Fruit fly (Drosophila melanogaster) whole organism, embryonic: ENCODE data around the gene CG4438.

Experiments used
- Antp ChIP-seq: fragments of 200-800 bp; sonication (Bioruptor generic); optimal IDR thresholded peaks from 3 replicates; lab custom pipeline; 2016; ENCODE audit warnings: missing biosample characterization, missing genetic modification characterization
- Atf3 ChIP-seq: fragments of 200-800 bp; sonication (Bioruptor generic); optimal IDR thresholded peaks from 3 replicates; lab custom pipeline; 2016; ENCODE audit warnings: missing biosample characterization, missing genetic modification characterization
- BEAF-32 ChIP-seq: fragments of 200-800 bp; sonication (Bioruptor generic); optimal IDR thresholded peaks from 3 replicates; lab custom pipeline; 2017; ENCODE audit warnings: missing biosample characterization, missing genetic modification characterization, mild to moderate bottlenecking, moderate library complexity, missing genetic modification reagents
- CG10274 ChIP-seq: fragments of 200-800 bp; sonication (Bioruptor generic); optimal IDR thresholded peaks from 3 replicates; lab custom pipeline; 2017; ENCODE audit warnings: missing biosample characterization, mild to moderate bottlenecking, missing genetic modification characterization
- CG10959 ChIP-seq: fragments of 200-800 bp; sonication (Bioruptor generic); IDR thresholded peaks from 2 replicates; pipeline ENCODE4 v1.3.6; 2022; ENCODE audit warnings: missing biosample characterization, missing genetic modification characterization
- CG10979 ChIP-seq: fragments of 200-800 bp; sonication (Bioruptor generic); optimal IDR thresholded peaks from 2 replicates; lab custom pipeline; 2018; ENCODE audit warnings: missing biosample characterization, mild to moderate bottlenecking, missing genetic modification characterization, moderate library complexity
- CG11504 ChIP-seq: fragments of 200-800 bp; sonication (Bioruptor generic); optimal IDR thresholded peaks from 3 replicates; lab custom pipeline; 2019; ENCODE audit warnings: missing biosample characterization, mild to moderate bottlenecking, missing genetic modification characterization, moderate library complexity
- CG12299 ChIP-seq: fragments of 200-800 bp; sonication (Bioruptor generic); optimal IDR thresholded peaks from 2 replicates; lab custom pipeline; 2018; ENCODE audit warnings: missing biosample characterization, mild to moderate bottlenecking, missing genetic modification characterization
- CG13624 ChIP-seq: fragments of 200-800 bp; sonication (Bioruptor generic); optimal IDR thresholded peaks from 2 replicates; lab custom pipeline; 2016; ENCODE audit warnings: missing biosample characterization, missing genetic modification characterization
- CG14667 ChIP-seq: fragments of 200-800 bp; sonication (Bioruptor generic); IDR thresholded peaks from 2 replicates; pipeline ENCODE4 v1.3.6; 2022; ENCODE audit warnings: missing biosample characterization, missing genetic modification characterization
- CG14860 ChIP-seq: fragments of 200-800 bp; sonication (Bioruptor generic); IDR thresholded peaks from 3 replicates; pipeline ENCODE4 v1.3.6; 2022; ENCODE audit warnings: missing biosample characterization, missing genetic modification characterization; ENCODE audit not compliant: partially characterized antibody
- CG15514 ChIP-seq: fragments of 200-800 bp; sonication (Bioruptor generic); optimal IDR thresholded peaks from 3 replicates; lab custom pipeline; 2017; ENCODE audit warnings: missing biosample characterization, missing genetic modification characterization, mild to moderate bottlenecking, moderate library complexity, missing genetic modification reagents
- CG16815 ChIP-seq: fragments of 200-800 bp; sonication (Bioruptor generic); optimal IDR thresholded peaks from 3 replicates; lab custom pipeline; 2017; ENCODE audit warnings: missing biosample characterization, mild to moderate bottlenecking, missing genetic modification characterization
- CG17802 ChIP-seq: fragments of 200-800 bp; sonication (Bioruptor generic); optimal IDR thresholded peaks from 2 replicates; lab custom pipeline; 2018; ENCODE audit warnings: missing biosample characterization, mild to moderate bottlenecking, missing genetic modification characterization, moderate library complexity
- CG1792 ChIP-seq: fragments of 200-800 bp; sonication (Bioruptor generic); optimal IDR thresholded peaks from 2 replicates; lab custom pipeline; 2016; ENCODE audit warnings: missing biosample characterization, missing genetic modification characterization
- CG3163 ChIP-seq: fragments of 200-800 bp; sonication (Bioruptor generic); optimal IDR thresholded peaks from 3 replicates; lab custom pipeline; 2016; ENCODE audit warnings: missing biosample characterization, missing genetic modification characterization
- CG32532 ChIP-seq: fragments of 200-800 bp; sonication (Bioruptor generic); IDR thresholded peaks from 2 replicates; pipeline ENCODE4 v1.3.6; 2022; ENCODE audit warnings: missing biosample characterization, missing genetic modification characterization
- CG4854 ChIP-seq: fragments of 200-800 bp; sonication (Bioruptor generic); optimal IDR thresholded peaks from 2 replicates; lab custom pipeline; 2016; ENCODE audit warnings: missing biosample characterization, missing genetic modification characterization, inconsistent platforms
- CG5180 ChIP-seq: fragments of 200-800 bp; sonication (Bioruptor generic); optimal IDR thresholded peaks from 3 replicates; lab custom pipeline; 2017; ENCODE audit warnings: missing biosample characterization, missing genetic modification characterization, mild to moderate bottlenecking, moderate library complexity, missing genetic modification reagents
- CG5953 ChIP-seq: fragments of 200-800 bp; sonication (Bioruptor generic); IDR thresholded peaks from 2 replicates; pipeline ENCODE4 v1.3.6; 2022; ENCODE audit warnings: missing biosample characterization, missing genetic modification characterization
- CG6689 ChIP-seq: fragments of 200-800 bp; sonication (Bioruptor generic); IDR thresholded peaks from 2 replicates; pipeline ENCODE4 v1.3.6; 2022; ENCODE audit warnings: missing biosample characterization, missing genetic modification characterization
- CG7271 ChIP-seq: fragments of 200-800 bp; sonication (Bioruptor generic); optimal IDR thresholded peaks from 2 replicates; lab custom pipeline; 2018; ENCODE audit warnings: missing biosample characterization, mild to moderate bottlenecking, missing genetic modification characterization, moderate library complexity
- CG8290 ChIP-seq, 3 experiments: fragments of 200-800 bp; sonication (Bioruptor generic); optimal IDR thresholded peaks; 2 replicates each; lab custom pipeline; 2016 to 2019; ENCODE audit warnings: missing biosample characterization in 3 of 3, missing genetic modification characterization in 3 of 3, mild to moderate bottlenecking in 2 of 3, moderate library complexity in 1 of 3
- CG8944 ChIP-seq: fragments of 200-800 bp; sonication (Bioruptor generic); optimal IDR thresholded peaks from 3 replicates; lab custom pipeline; 2016; ENCODE audit warnings: missing biosample characterization, missing genetic modification characterization
- CG9437 ChIP-seq: fragments of 200-800 bp; sonication (Bioruptor generic); optimal IDR thresholded peaks from 2 replicates; lab custom pipeline; 2018; ENCODE audit warnings: missing biosample characterization, mild to moderate bottlenecking, missing genetic modification characterization
- CrebB ChIP-seq: fragments of 200-800 bp; sonication (Bioruptor generic); optimal IDR thresholded peaks from 3 replicates; lab custom pipeline; 2018; ENCODE audit warnings: missing biosample characterization, mild to moderate bottlenecking, missing genetic modification characterization
- Deaf1 ChIP-seq: fragments of 200-800 bp; optimal IDR thresholded peaks from 3 replicates; lab custom pipeline; 2019; ENCODE audit warnings: missing biosample characterization, mild to moderate bottlenecking, missing genetic modification characterization, moderate library complexity
- Doc2 ChIP-seq: fragments of 200-800 bp; sonication (Bioruptor generic); IDR thresholded peaks from 2 replicates; pipeline ENCODE4 v1.3.6; 2022; ENCODE audit warnings: missing biosample characterization, missing genetic modification characterization
- Dref ChIP-seq: fragments of 200-800 bp; sonication (Bioruptor generic); IDR thresholded peaks from 2 replicates; pipeline ENCODE4 v1.3.6; 2022; ENCODE audit warnings: missing biosample characterization, missing genetic modification characterization
- Fer1 ChIP-seq: fragments of 200-800 bp; sonication (Bioruptor generic); optimal IDR thresholded peaks from 2 replicates; lab custom pipeline; 2017; ENCODE audit warnings: missing biosample characterization, mild to moderate bottlenecking, missing genetic modification characterization
- Fer3 ChIP-seq: fragments of 200-800 bp; sonication (Bioruptor generic); optimal IDR thresholded peaks from 2 replicates; lab custom pipeline; 2018; ENCODE audit warnings: missing biosample characterization, mild to moderate bottlenecking, missing genetic modification characterization, moderate library complexity
- Lpt ChIP-seq: fragments of >200 bp; optimal IDR thresholded peaks from 2 replicates; lab custom pipeline; 2018; ENCODE audit warnings: missing biosample characterization, missing genetic modification characterization
- Mad ChIP-seq: fragments of 200-800 bp; sonication (Bioruptor generic); optimal IDR thresholded peaks from 2 replicates; lab custom pipeline; 2016; ENCODE audit warnings: missing biosample characterization, missing genetic modification characterization
- Meics ChIP-seq: fragments of 200-800 bp; sonication (Bioruptor generic); optimal IDR thresholded peaks from 2 replicates; lab custom pipeline; 2017; ENCODE audit warnings: missing biosample characterization, mild to moderate bottlenecking, missing genetic modification characterization
- Optix ChIP-seq: fragments of 200-800 bp; sonication (Bioruptor generic); IDR thresholded peaks from 3 replicates; pipeline ENCODE4 v1.3.6; 2022; ENCODE audit warnings: missing biosample characterization, missing genetic modification characterization
- Sin3A ChIP-seq: fragments of >200 bp; optimal IDR thresholded peaks from 2 replicates; lab custom pipeline; 2018
- Sry-β ChIP-seq: fragments of 200-800 bp; sonication (Bioruptor generic); optimal IDR thresholded peaks from 2 replicates; lab custom pipeline; 2018; ENCODE audit warnings: missing biosample characterization, mild to moderate bottlenecking, missing genetic modification characterization, moderate library complexity
- Sry-δ ChIP-seq: fragments of 200-800 bp; sonication (Bioruptor generic); optimal IDR thresholded peaks from 2 replicates; lab custom pipeline; 2016; ENCODE audit warnings: missing biosample characterization, missing genetic modification characterization
- ac ChIP-seq: fragments of 200-800 bp; sonication (Bioruptor generic); optimal IDR thresholded peaks from 3 replicates; lab custom pipeline; 2017; ENCODE audit warnings: missing biosample characterization, mild to moderate bottlenecking, missing genetic modification characterization
- br ChIP-seq: fragments of >200 bp; optimal IDR thresholded peaks from 2 replicates; lab custom pipeline; 2017
- hbn ChIP-seq: fragments of 200-800 bp; sonication (Bioruptor generic); IDR thresholded peaks from 2 replicates; pipeline ENCODE4 v1.3.6; 2022; ENCODE audit warnings: missing biosample characterization, missing genetic modification characterization; ENCODE audit not compliant: partially characterized antibody
- nerfin-1 ChIP-seq: fragments of 200-800 bp; sonication (Bioruptor generic); optimal IDR thresholded peaks from 3 replicates; lab custom pipeline; 2019; ENCODE audit warnings: missing biosample characterization, mild to moderate bottlenecking, missing genetic modification characterization, moderate library complexity
- nerfin-2 ChIP-seq: fragments of 200-800 bp; sonication (Bioruptor generic); IDR thresholded peaks from 2 replicates; pipeline ENCODE4 v1.3.6; 2022; ENCODE audit warnings: missing biosample characterization, missing genetic modification characterization; ENCODE audit not compliant: partially characterized antibody
- onecut ChIP-seq: fragments of 200-800 bp; sonication (Bioruptor generic); IDR thresholded peaks from 2 replicates; pipeline ENCODE4 v1.3.6; 2022; ENCODE audit warnings: missing biosample characterization, missing genetic modification characterization
- pros ChIP-seq: fragments of 200-800 bp; sonication (Bioruptor generic); optimal IDR thresholded peaks from 3 replicates; lab custom pipeline; 2019; ENCODE audit warnings: missing biosample characterization, mild to moderate bottlenecking, missing genetic modification characterization, moderate library complexity
- ssp ChIP-seq: fragments of 200-800 bp; sonication (Bioruptor generic); IDR thresholded peaks from 2 replicates; pipeline ENCODE4 v1.3.6; 2022; ENCODE audit warnings: missing biosample characterization, missing genetic modification characterization
- usp ChIP-seq: fragments of >200 bp; optimal IDR thresholded peaks from 2 replicates; lab custom pipeline; 2017; ENCODE audit warnings: missing biosample characterization, missing genetic modification characterization
- wdn ChIP-seq: fragments of 200-800 bp; sonication (Bioruptor generic); IDR thresholded peaks from 2 replicates; pipeline ENCODE4 v1.3.6; 2022; ENCODE audit warnings: missing biosample characterization, missing genetic modification characterization
- wek ChIP-seq: fragments of 200-800 bp; sonication (Bioruptor generic); optimal IDR thresholded peaks from 3 replicates; lab custom pipeline; 2018; ENCODE audit warnings: missing biosample characterization, mild to moderate bottlenecking, missing genetic modification characterization, moderate library complexity
- yki ChIP-seq: fragments of >200 bp; optimal IDR thresholded peaks from 3 replicates; lab custom pipeline; 2018

Gene CG4438

dm6 chr2L:9430992-9431602 is 33.3 kb upstream of the CG4438 start, which contains the start of the genes FucTB and scat (continued):
- peak; percentile 58 for TF ChIP-seq Atf3 (GFP tag; lab: Kevin White, UChicago)
- peak; percentile 28 for TF ChIP-seq BEAF-32 (GFP tag; lab: Kevin White, UChicago)
- no peak for TF ChIP-seq pros
- peak; percentile 47 for TF ChIP-seq CG4854 (GFP tag; lab: Kevin White, UChicago)
- TF ChIP-seq CG6689 (GFP tag; lab: Robert Waterston, UW) = peak; percentile 94
- no peak for TF ChIP-seq CG14860 (GFP tag; lab: Robert Waterston, UW)
- no peak for TF ChIP-seq nerfin-2 (GFP tag; lab: Robert Waterston, UW)
- peak; percentile 31 for TF ChIP-seq CG13624 (GFP tag; lab: Kevin White, UChicago)
- peak; percentile 7 for TF ChIP-seq Sin3A (lab: Kevin White, UChicago)
- 0 out of 2 replicates have a peak, but pooled peaks have one; percentile 38 for TF ChIP-seq Dref (GFP tag; lab: Robert Waterston, UW)
- TF ChIP-seq CG5180 (GFP tag; lab: Kevin White, UChicago) = peak; percentile 50
- TF ChIP-seq hbn = no peak
- peak; percentile 88 for TF ChIP-seq CG7271 (tag; lab: Kevin White, UChicago)
- TF ChIP-seq CG10979 (tag; lab: Kevin White, UChicago) = peak; percentile 93
- peak; percentile 6 for TF ChIP-seq Sry-δ (GFP tag; lab: Kevin White, UChicago)
- peak; percentile 86 for TF ChIP-seq Fer3
- TF ChIP-seq yki (lab: Kevin White, UChicago) = no peak
- TF ChIP-seq CG11504 (tag; lab: Kevin White, UChicago) = peak; percentile 92
- TF ChIP-seq CG10274 (GFP tag; lab: Kevin White, UChicago) = peak; percentile 69
- TF ChIP-seq CG14667 = peak; percentile 89
- TF ChIP-seq onecut (GFP tag; lab: Robert Waterston, UW) = peak; percentile 74
- TF ChIP-seq Mad (GFP tag; lab: Kevin White, UChicago) = peak; percentile 71
- peak; percentile 91 for TF ChIP-seq Meics
- TF ChIP-seq CG1792 (GFP tag; lab: Kevin White, UChicago) = peak; percentile 79
- TF ChIP-seq Lpt (GFP tag; lab: Kevin White, UChicago) = no peak
- TF ChIP-seq br (lab: Kevin White, UChicago) = no peak
- TF ChIP-seq CG15514 = peak; percentile 78
- TF ChIP-seq CG8944 (GFP tag; lab: Kevin White, UChicago) = peak; percentile 60
- TF ChIP-seq wek (GFP tag; lab: Kevin White, UChicago) = no peak
- peak; percentile 78 for TF ChIP-seq wdn (GFP tag; lab: Robert Waterston, UW)
- TF ChIP-seq CG5953 (GFP tag; lab: Robert Waterston, UW) = no peak
- TF ChIP-seq CG12299 (tag; lab: Kevin White, UChicago) = peak; percentile 71
- peak; percentile 90 for TF ChIP-seq Optix (GFP tag; lab: Robert Waterston, UW)
- TF ChIP-seq nerfin-1 (tag; lab: Kevin White, UChicago) = peak; percentile 86
- no peak for TF ChIP-seq usp (GFP tag; lab: Kevin White, UChicago)
- TF ChIP-seq CG16815 (GFP tag; lab: Kevin White, UChicago) = peak; percentile 95
- peak; percentile 70 for TF ChIP-seq CG17802 (tag; lab: Kevin White, UChicago)
- peak; percentile 63 for TF ChIP-seq Doc2
- TF ChIP-seq ssp (GFP tag; lab: Robert Waterston, UW) = peak; percentile 90
- TF ChIP-seq CG32532 (GFP tag; lab: Robert Waterston, UW) = peak; percentile 95
- TF ChIP-seq Antp (GFP tag; lab: Kevin White, UChicago) = peak; percentile 55
- TF ChIP-seq ac (GFP tag; lab: Kevin White, UChicago) = peak; percentile 20
- TF ChIP-seq CG9437 (GFP tag; lab: Kevin White, UChicago) = peak; percentile 83
- TF ChIP-seq CrebB (tag; lab: Kevin White, UChicago) = peak; percentile 34
- TF ChIP-seq Deaf1 (tag; lab: Kevin White, UChicago) = peak; percentile 69
- TF ChIP-seq CG10959 = peak; percentile 83
- peak; percentile 86 for TF ChIP-seq Fer1 (GFP tag; lab: Kevin White, UChicago)
- peak; percentile 79 for TF ChIP-seq CG8290 (GFP tag; optimal IDR thresholded peaks at IDR 0.05; lab: Kevin White, UChicago)
- TF ChIP-seq CG8290 (tag; optimal IDR thresholded peaks at IDR 0.05; lab: Kevin White, UChicago) = peak in 1 of 2 experiments; percentile 48
- TF ChIP-seq Sry-β = no peak
- TF ChIP-seq CG3163 = no peak
